Fruit fly (Drosophila melanogaster) whole organism, wandering third instar larva: ENCODE measurements around the gene CG17010.

Experiments
- Abd-B ChIP-seq: fragments of >200 bp; optimal IDR thresholded peaks from 2 replicates; lab custom pipeline; 2017; ENCODE audit warnings: missing biosample characterization, missing genetic modification characterization
- CG32264 ChIP-seq: fragments of 200-800 bp; sonication (Bioruptor generic); optimal IDR thresholded peaks from 2 replicates; lab custom pipeline; 2016; ENCODE audit warnings: missing biosample characterization, missing genetic modification characterization
- Myc ChIP-seq: fragments of >200 bp; optimal IDR thresholded peaks from 2 replicates; lab custom pipeline; 2017
- N ChIP-seq: fragments of >200 bp; optimal IDR thresholded peaks from 2 replicates; lab custom pipeline; 2018; ENCODE audit warnings: missing biosample characterization, missing external identifiers, missing genetic modification characterization
- dsf ChIP-seq: sonication (Bioruptor generic); optimal IDR thresholded peaks from 2 replicates; lab custom pipeline; 2016; ENCODE audit warnings: missing biosample characterization, missing genetic modification characterization, borderline replicate concordance
- ey ChIP-seq: fragments of 200-800 bp; sonication (Bioruptor generic); optimal IDR thresholded peaks from 2 replicates; lab custom pipeline; 2016; ENCODE audit warnings: missing biosample characterization, missing genetic modification characterization
- foxo ChIP-seq, 2 experiments: fragments of 200-800 bp; sonication (Bioruptor generic); optimal IDR thresholded peaks; 2 replicates in 1 of 2; 3 replicates in 1 of 2; lab custom pipeline; 2016 to 2017; ENCODE audit warnings: missing biosample characterization in 2 of 2, missing genetic modification characterization in 2 of 2
- h ChIP-seq: fragments of 200-800 bp; sonication (Bioruptor generic); optimal IDR thresholded peaks from 3 replicates; lab custom pipeline; 2016; ENCODE audit warnings: missing biosample characterization, mild to moderate bottlenecking, missing genetic modification characterization
- lola ChIP-seq: fragments of >200 bp; optimal IDR thresholded peaks from 2 replicates; lab custom pipeline; 2017; ENCODE audit warnings: missing biosample characterization, missing genetic modification characterization

DNA sequence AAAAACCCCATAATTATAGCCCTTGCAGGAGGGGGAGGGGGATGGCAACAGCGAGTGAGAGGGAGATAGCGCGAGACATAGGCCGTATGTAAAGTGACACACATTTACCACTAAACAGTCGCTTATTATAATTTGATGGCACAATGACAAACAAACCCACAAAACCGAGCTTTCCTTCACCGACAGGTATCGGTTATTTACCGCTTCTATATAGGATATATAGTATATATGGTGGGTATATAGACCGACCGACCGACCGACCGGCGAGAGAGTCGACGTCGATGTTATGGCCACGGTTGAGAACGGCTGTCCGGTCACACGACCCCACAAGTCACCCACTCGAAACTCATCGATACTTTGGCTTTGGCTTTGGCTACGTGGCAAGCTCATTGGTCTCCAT is 9.2 kb upstream of the CG17010 start:
- no peak for TF ChIP-seq ey (GFP tag; lab: Kevin White, UChicago)
- no peak for TF ChIP-seq N (GFP tag; lab: Kevin White, UChicago)
- no peak for TF ChIP-seq lola (GFP tag; lab: Kevin White, UChicago)
- no peak for TF ChIP-seq foxo (GFP tag; optimal IDR thresholded peaks at IDR 0.05; lab: Kevin White, UChicago)
- no peak for TF ChIP-seq Myc (lab: Kevin White, UChicago)
- no peak for TF ChIP-seq CG32264 (GFP tag; lab: Kevin White, UChicago)
- TF ChIP-seq h (GFP tag; lab: Kevin White, UChicago), result no peak
- no peak for TF ChIP-seq dsf (GFP tag; lab: Kevin White, UChicago)
- TF ChIP-seq Abd-B (GFP tag; lab: Kevin White, UChicago), result no peak
